Worm (Caenorhabditis elegans): ENCODE measurements around the gene cyb-1.

DNA sequence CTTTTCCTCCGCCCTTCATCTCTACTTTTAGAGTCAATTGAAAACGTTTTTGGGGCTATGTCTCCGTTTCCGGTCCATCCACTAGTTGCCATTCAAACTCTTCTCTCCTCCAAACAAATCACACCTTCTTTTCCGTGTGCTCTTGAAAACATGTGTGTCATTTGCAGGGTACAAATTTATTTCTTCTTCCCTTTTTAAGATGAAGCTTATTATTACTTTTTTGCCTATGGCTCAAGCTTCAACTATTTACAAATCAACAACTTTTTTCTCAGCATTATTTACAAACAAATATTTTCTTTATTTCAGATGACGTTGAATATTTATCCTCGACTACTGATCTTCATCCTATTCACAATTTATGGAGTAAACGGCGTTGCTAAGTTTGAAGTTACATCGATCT is 9.5 kb downstream of the cyb-1 start, which contains the start of gene T25B9.3:
- TF ChIP-seq fkh-10 (GFP tag; optimal IDR thresholded peaks at IDR 0.05) (no peak), alr-1 (tag; optimal IDR thresholded peaks at IDR 0.05; ENCODE audit: borderline replicate concordance) (no peak), aha-1 (tag; optimal IDR thresholded peaks at IDR 0.05) (no peak), aly-2 (tag; optimal IDR thresholded peaks at IDR 0.05) (no peak), vab-15 (tag; optimal IDR thresholded peaks at IDR 0.05) (no peak), ama-1 (optimal IDR thresholded peaks at IDR 0.05) (no peak)
